Worm (Caenorhabditis elegans): ENCODE measurements around the gene srh-266.
A peak's percentile ranks its signal among the peaks of the same experiment; 100 is the strongest.

The srh-266 gene

ce11 chrV:664337-664847, at the start of gene srh-266, which contains the start of gene F31F4.11:
srh-266 (plus strand) TSS chrV:664797.
F31F4.11 (minus strand) TSS chrV:664437.
- TF ChIP-seq med-1 (GFP tag; optimal IDR thresholded peaks at IDR 0.05; ENCODE audit: insufficient read depth) (no peak), tab-1 (GFP tag; IDR thresholded peaks at IDR 0.05) (no peak), ref-1 (GFP tag; conservative IDR thresholded peaks at IDR 0.05) (no peak), T22C8.4 (GFP tag; IDR thresholded peaks at IDR 0.05) (no peak), flt-1 (GFP tag; IDR thresholded peaks at IDR 0.05) (no peak), ztf-29 (GFP tag; IDR thresholded peaks at IDR 0.05) (no peak), cog-1 (tag; optimal IDR thresholded peaks at IDR 0.05) (no peak), klf-2 (GFP tag; conservative IDR thresholded peaks at IDR 0.05) (no peak), ztf-23 (GFP tag; IDR thresholded peaks at IDR 0.05) (no peak)

- no peak for TF ChIP-seq ref-1 (GFP tag; conservative IDR thresholded peaks at IDR 0.05)
- TF ChIP-seq tab-1 (GFP tag; IDR thresholded peaks at IDR 0.05): no peak
- TF ChIP-seq klf-2 (GFP tag; conservative IDR thresholded peaks at IDR 0.05): no peak
- TF ChIP-seq flt-1 (GFP tag; IDR thresholded peaks at IDR 0.05): no peak
- no peak for TF ChIP-seq cog-1 (tag; optimal IDR thresholded peaks at IDR 0.05)
- no peak for TF ChIP-seq med-1 (GFP tag; optimal IDR thresholded peaks at IDR 0.05; ENCODE audit: insufficient read depth)
- TF ChIP-seq ztf-29 (GFP tag; IDR thresholded peaks at IDR 0.05): no peak
- TF ChIP-seq T22C8.4 (GFP tag; IDR thresholded peaks at IDR 0.05): no peak
- TF ChIP-seq ztf-23 (GFP tag; IDR thresholded peaks at IDR 0.05): no peak
Observed at ce11 chrV:615275-615674, 49.3 kb upstream of the srh-266 start, which contains the start of gene F48G7.13. F48G7.13 (plus strand) TSS chrV:615575.

- TF ChIP-seq ztf-29 (GFP tag; IDR thresholded peaks at IDR 0.05) (no peak), med-1 (GFP tag; optimal IDR thresholded peaks at IDR 0.05; ENCODE audit: insufficient read depth) (no peak), cog-1 (tag; optimal IDR thresholded peaks at IDR 0.05) (no peak), flt-1 (GFP tag; IDR thresholded peaks at IDR 0.05) (no peak), tab-1 (GFP tag; IDR thresholded peaks at IDR 0.05) (no peak), klf-2 (GFP tag; conservative IDR thresholded peaks at IDR 0.05) (no peak), T22C8.4 (GFP tag; IDR thresholded peaks at IDR 0.05) (no peak), ztf-23 (GFP tag; IDR thresholded peaks at IDR 0.05) (no peak), ref-1 (GFP tag; conservative IDR thresholded peaks at IDR 0.05) (no peak)
Observed at ce11 chrV:617917-618316, 46.7 kb upstream of the srh-266 start.

ce11 chrV:619054-619453, 45.5 kb upstream of the srh-266 start, which contains the start of gene F48G7.4:
F48G7.4 (plus strand) TSS chrV:619453.
- TF ChIP-seq tab-1 (GFP tag; IDR thresholded peaks at IDR 0.05) (no peak), cog-1 (tag; optimal IDR thresholded peaks at IDR 0.05) (peak; percentile 24), ztf-29 (GFP tag; IDR thresholded peaks at IDR 0.05) (no peak), ref-1 (GFP tag; conservative IDR thresholded peaks at IDR 0.05) (no peak), T22C8.4 (GFP tag; IDR thresholded peaks at IDR 0.05) (no peak), flt-1 (GFP tag; IDR thresholded peaks at IDR 0.05) (no peak), med-1 (GFP tag; optimal IDR thresholded peaks at IDR 0.05; ENCODE audit: insufficient read depth) (no peak), ztf-23 (GFP tag; IDR thresholded peaks at IDR 0.05) (no peak), klf-2 (GFP tag; conservative IDR thresholded peaks at IDR 0.05) (no peak)

- TF ChIP-seq T22C8.4 (GFP tag; IDR thresholded peaks at IDR 0.05): no peak
- no peak for TF ChIP-seq ref-1 (GFP tag; conservative IDR thresholded peaks at IDR 0.05)
- TF ChIP-seq ztf-29 (GFP tag; IDR thresholded peaks at IDR 0.05): no peak
- TF ChIP-seq klf-2 (GFP tag; conservative IDR thresholded peaks at IDR 0.05): no peak
- no peak for TF ChIP-seq med-1 (GFP tag; optimal IDR thresholded peaks at IDR 0.05; ENCODE audit: insufficient read depth)
- TF ChIP-seq tab-1 (GFP tag; IDR thresholded peaks at IDR 0.05): no peak
- TF ChIP-seq cog-1 (tag; optimal IDR thresholded peaks at IDR 0.05): no peak
- TF ChIP-seq ztf-23 (GFP tag; IDR thresholded peaks at IDR 0.05): no peak
- no peak for TF ChIP-seq flt-1 (GFP tag; IDR thresholded peaks at IDR 0.05)
Observed at ce11 chrV:620987-621386, 43.6 kb upstream of the srh-266 start.

- no peak for TF ChIP-seq med-1 (GFP tag; optimal IDR thresholded peaks at IDR 0.05; ENCODE audit: insufficient read depth)
- no peak for TF ChIP-seq ztf-29 (GFP tag; IDR thresholded peaks at IDR 0.05)
- no peak for TF ChIP-seq ztf-23 (GFP tag; IDR thresholded peaks at IDR 0.05)
- TF ChIP-seq tab-1 (GFP tag; IDR thresholded peaks at IDR 0.05): no peak
- TF ChIP-seq cog-1 (tag; optimal IDR thresholded peaks at IDR 0.05): no peak
- no peak for TF ChIP-seq ref-1 (GFP tag; conservative IDR thresholded peaks at IDR 0.05)
- TF ChIP-seq T22C8.4 (GFP tag; IDR thresholded peaks at IDR 0.05): no peak
- TF ChIP-seq klf-2 (GFP tag; conservative IDR thresholded peaks at IDR 0.05): no peak
- TF ChIP-seq flt-1 (GFP tag; IDR thresholded peaks at IDR 0.05): no peak
Observed at ce11 chrV:622902-623301, 41.7 kb upstream of the srh-266 start, which contains the start of gene F48G7.5. F48G7.5 (minus strand) TSS chrV:622935.

ce11 chrV:624922-625321, 39.7 kb upstream of the srh-266 start, which contains the start of gene srt-17:
srt-17 (minus strand) TSS chrV:625022.
- TF ChIP-seq ref-1 (GFP tag; conservative IDR thresholded peaks at IDR 0.05): no peak
- TF ChIP-seq ztf-23 (GFP tag; IDR thresholded peaks at IDR 0.05): no peak
- TF ChIP-seq T22C8.4 (GFP tag; IDR thresholded peaks at IDR 0.05): no peak
- TF ChIP-seq cog-1 (tag; optimal IDR thresholded peaks at IDR 0.05): no peak
- TF ChIP-seq flt-1 (GFP tag; IDR thresholded peaks at IDR 0.05): no peak
- no peak for TF ChIP-seq ztf-29 (GFP tag; IDR thresholded peaks at IDR 0.05)
- TF ChIP-seq med-1 (GFP tag; optimal IDR thresholded peaks at IDR 0.05; ENCODE audit: insufficient read depth): no peak

ce11 chrV:626321-626720, 38.3 kb upstream of the srh-266 start, which contains the start of gene F48G7.7:
F48G7.7 (minus strand) TSS chrV:626421.
- TF ChIP-seq ztf-29 (GFP tag; IDR thresholded peaks at IDR 0.05) (no peak), cog-1 (tag; optimal IDR thresholded peaks at IDR 0.05) (no peak), med-1 (GFP tag; optimal IDR thresholded peaks at IDR 0.05; ENCODE audit: insufficient read depth) (no peak), klf-2 (GFP tag; conservative IDR thresholded peaks at IDR 0.05) (no peak), tab-1 (GFP tag; IDR thresholded peaks at IDR 0.05) (no peak), flt-1 (GFP tag; IDR thresholded peaks at IDR 0.05) (no peak)

ce11 chrV:627585-627984, 37.0 kb upstream of the srh-266 start, which contains the start of gene F48G7.8:
F48G7.8 (minus strand) TSS chrV:627685.
- TF ChIP-seq cog-1 (tag; optimal IDR thresholded peaks at IDR 0.05) (no peak), klf-2 (GFP tag; conservative IDR thresholded peaks at IDR 0.05) (no peak), T22C8.4 (GFP tag; IDR thresholded peaks at IDR 0.05) (no peak), flt-1 (GFP tag; IDR thresholded peaks at IDR 0.05) (no peak), med-1 (GFP tag; optimal IDR thresholded peaks at IDR 0.05; ENCODE audit: insufficient read depth) (no peak), ref-1 (GFP tag; conservative IDR thresholded peaks at IDR 0.05) (no peak), ztf-23 (GFP tag; IDR thresholded peaks at IDR 0.05) (no peak), tab-1 (GFP tag; IDR thresholded peaks at IDR 0.05) (no peak), ztf-29 (GFP tag; IDR thresholded peaks at IDR 0.05) (no peak)
